Fruit fly (Drosophila melanogaster) whole organism, pupa: ENCODE data around the gene CG14115.

Experiments
- CG10348 ChIP-seq: fragments of 200-800 bp; sonication (Bioruptor generic); IDR thresholded peaks from 2 replicates; pipeline ENCODE4 v1.3.6; 2022; ENCODE audit warnings: missing biosample characterization, missing genetic modification characterization
- CG17806 ChIP-seq: fragments of 200-800 bp; sonication (Bioruptor generic); optimal IDR thresholded peaks from 2 replicates; lab custom pipeline; 2018; ENCODE audit warnings: missing biosample characterization, mild to moderate bottlenecking, missing genetic modification characterization, moderate library complexity
- CG32121 ChIP-seq: fragments of 200-800 bp; sonication (Bioruptor generic); IDR thresholded peaks from 2 replicates; pipeline ENCODE4 v1.3.6; 2022; ENCODE audit warnings: missing biosample characterization, missing genetic modification characterization
- CG4496 ChIP-seq: fragments of 200-800 bp; sonication (Bioruptor generic); IDR thresholded peaks from 3 replicates; pipeline ENCODE4 v1.3.6; 2022; ENCODE audit warnings: missing biosample characterization, missing genetic modification characterization
- CG8159 ChIP-seq: fragments of 200-800 bp; sonication (Bioruptor generic); optimal IDR thresholded peaks from 3 replicates; lab custom pipeline; 2018; ENCODE audit warnings: missing biosample characterization, mild to moderate bottlenecking, missing genetic modification characterization, moderate library complexity
- CG8301 ChIP-seq: fragments of 200-800 bp; sonication (Bioruptor generic); optimal IDR thresholded peaks from 2 replicates; lab custom pipeline; 2018; ENCODE audit warnings: missing biosample characterization, mild to moderate bottlenecking, missing genetic modification characterization
- CG9948 ChIP-seq: fragments of 200-800 bp; sonication (Bioruptor generic); optimal IDR thresholded peaks from 2 replicates; lab custom pipeline; 2018; ENCODE audit warnings: missing biosample characterization, mild to moderate bottlenecking, missing genetic modification characterization, moderate library complexity
- EcR ChIP-seq: fragments of 200-800 bp; sonication (Bioruptor generic); optimal IDR thresholded peaks from 3 replicates; lab custom pipeline; 2019; ENCODE audit warnings: missing biosample characterization, missing genetic modification characterization, mild to moderate bottlenecking, moderate library complexity, missing genetic modification reagents
- Snoo ChIP-seq: fragments of 200-800 bp; sonication (Bioruptor generic); optimal IDR thresholded peaks from 3 replicates; lab custom pipeline; 2017; ENCODE audit warnings: missing biosample characterization, mild to moderate bottlenecking, missing genetic modification characterization, inconsistent platforms
- rn ChIP-seq: fragments of 200-800 bp; sonication (Bioruptor generic); IDR thresholded peaks from 2 replicates; pipeline ENCODE4 v1.3.6; 2022; ENCODE audit warnings: missing biosample characterization, missing genetic modification characterization

dm6 chr3L:13030055-13030634 is 31.1 kb downstream of the CG14115 start:
- no peak for TF ChIP-seq rn
- no peak for TF ChIP-seq CG10348 (GFP tag; lab: Robert Waterston, UW)
- no peak for TF ChIP-seq CG8301 (tag; lab: Kevin White, UChicago)
- TF ChIP-seq CG4496 (GFP tag; lab: Robert Waterston, UW): no peak
- TF ChIP-seq Snoo (tag; lab: Kevin White, UChicago): no peak
- no peak for TF ChIP-seq CG32121
- TF ChIP-seq CG17806 (tag; lab: Kevin White, UChicago): no peak
- TF ChIP-seq CG9948: no peak
- peak; percentile 28 for TF ChIP-seq CG8159 (tag; lab: Kevin White, UChicago)
- TF ChIP-seq EcR: no peak
